Worm (Caenorhabditis elegans) whole organism, young adult: Measurements from ENCODE around the gene abhd-12.

Experiments used
- F52B5.7 ChIP-seq: sonication (generic microtip); optimal IDR thresholded peaks from 2 replicates; lab custom pipeline; 2016; ENCODE audit warnings: mild to moderate bottlenecking, missing genetic modification characterization, missing compliant biosample characterization
- F57C9.4 ChIP-seq: sonication (generic microtip); optimal IDR thresholded peaks from 2 replicates; lab custom pipeline; 2017; ENCODE audit warnings: mild to moderate bottlenecking, missing genetic modification characterization, missing compliant biosample characterization
- Y56A3A.18 ChIP-seq: fragments of 200-800 bp; sonication (Bioruptor generic); IDR thresholded peaks from 2 replicates; pipeline ENCODE4 v1.3.6; 2022; ENCODE audit warnings: missing genetic modification reagents, missing genetic modification characterization, missing compliant biosample characterization
- Y79H2A.3 ChIP-seq: fragments of 200-800 bp; sonication (Bioruptor generic); conservative IDR thresholded peaks from 2 replicates; pipeline ENCODE4 v1.3.6; 2022; ENCODE audit warnings: missing genetic modification reagents, missing genetic modification characterization, missing compliant biosample characterization
- athp-1 ChIP-seq: sonication (generic microtip); optimal IDR thresholded peaks from 2 replicates; lab custom pipeline; 2017; ENCODE audit warnings: mild to moderate bottlenecking, missing genetic modification characterization, missing compliant biosample characterization
- bed-1 ChIP-seq: fragments of 200-800 bp; sonication (Bioruptor generic); IDR thresholded peaks from 2 replicates; pipeline ENCODE4 v1.3.6; 2022; ENCODE audit warnings: missing genetic modification reagents, missing genetic modification characterization, missing compliant biosample characterization
- ccch-3 ChIP-seq: fragments of 200-800 bp; sonication (Bioruptor generic); optimal IDR thresholded peaks from 2 replicates; lab custom pipeline; 2018; ENCODE audit warnings: mild to moderate bottlenecking, missing genetic modification characterization, missing compliant biosample characterization
- chd-7 ChIP-seq: sonication (generic microtip); optimal IDR thresholded peaks from 2 replicates; lab custom pipeline; 2016; ENCODE audit warnings: mild to moderate bottlenecking, missing genetic modification characterization, moderate library complexity, missing compliant biosample characterization
- gei-17 ChIP-seq: fragments of 200-800 bp; sonication (Bioruptor generic); optimal IDR thresholded peaks from 2 replicates; lab custom pipeline; 2018; ENCODE audit warnings: mild to moderate bottlenecking, missing genetic modification characterization, missing compliant biosample characterization
- him-1 ChIP-seq: sonication (generic microtip); optimal IDR thresholded peaks from 2 replicates; lab custom pipeline; 2016; ENCODE audit warnings: missing genotype, missing genetic modification reagents, missing genetic modification characterization, missing compliant biosample characterization
- hlh-26 ChIP-seq: fragments of 200-800 bp; sonication (Bioruptor generic); conservative IDR thresholded peaks from 2 replicates; pipeline ENCODE4 v1.3.6; 2022; ENCODE audit warnings: missing genetic modification reagents, missing genetic modification characterization, missing compliant biosample characterization
- lin-26 ChIP-seq: fragments of 200-800 bp; sonication (Bioruptor generic); IDR thresholded peaks from 2 replicates; pipeline ENCODE4 v1.3.6; 2022; ENCODE audit warnings: missing genetic modification reagents, missing genetic modification characterization, missing compliant biosample characterization
- lin-54 ChIP-seq: fragments of 200-800 bp; sonication (Bioruptor generic); optimal IDR thresholded peaks from 2 replicates; lab custom pipeline; 2018; ENCODE audit warnings: mild to moderate bottlenecking, missing genetic modification characterization, missing compliant biosample characterization
- madf-10 ChIP-seq: sonication (generic microtip); optimal IDR thresholded peaks from 2 replicates; lab custom pipeline; 2016; ENCODE audit warnings: mild to moderate bottlenecking, missing genetic modification characterization, missing compliant biosample characterization
- mxl-1 ChIP-seq: sonication (generic microtip); optimal IDR thresholded peaks from 2 replicates; lab custom pipeline; 2016; ENCODE audit warnings: missing genetic modification characterization, missing compliant biosample characterization
- nhr-27 ChIP-seq: fragments of 200-800 bp; sonication (Bioruptor generic); optimal IDR thresholded peaks from 2 replicates; lab custom pipeline; 2018; ENCODE audit warnings: mild to moderate bottlenecking, missing genetic modification characterization, moderate library complexity, missing compliant biosample characterization
- repo-1 ChIP-seq: sonication (generic microtip); optimal IDR thresholded peaks from 2 replicates; lab custom pipeline; 2017; ENCODE audit warnings: mild to moderate bottlenecking, missing genetic modification characterization, missing compliant biosample characterization
- snpc-1.3 ChIP-seq: sonication (generic microtip); optimal IDR thresholded peaks from 2 replicates; lab custom pipeline; 2017; ENCODE audit warnings: missing genetic modification characterization, mild to moderate bottlenecking, missing compliant biosample characterization, antibody characterized with exemption, moderate library complexity, missing genotype, missing genetic modification reagents; ENCODE audit not compliant: insufficient read depth
- zim-3 ChIP-seq: sonication (generic microtip); optimal IDR thresholded peaks from 2 replicates; lab custom pipeline; 2017; ENCODE audit warnings: mild to moderate bottlenecking, missing genetic modification characterization, moderate library complexity, missing compliant biosample characterization
- ztf-18 ChIP-seq: sonication (generic microtip); optimal IDR thresholded peaks from 2 replicates; lab custom pipeline; 2016; ENCODE audit warnings: missing genotype, mild to moderate bottlenecking, missing genetic modification characterization, missing compliant biosample characterization

The abhd-12 gene

ce11 chrV:8034811-8035210 is 51.1 kb downstream of the abhd-12 start, which contains the start of gene algn-12:
Gene algn-12, plus strand, starts transcription at chrV:8035111.
- no peak for TF ChIP-seq hlh-26 (GFP tag; lab: Robert Waterston, UW)
- no peak for TF ChIP-seq nhr-27 (tag; lab: Kevin White, UChicago)
- TF ChIP-seq Y79H2A.3 (GFP tag; lab: Robert Waterston, UW) = no peak
- TF ChIP-seq madf-10 (tag; lab: Kevin White, UChicago) = no peak
- TF ChIP-seq mxl-1 (tag; lab: Kevin White, UChicago) = no peak
- no peak for TF ChIP-seq zim-3 (tag; lab: Kevin White, UChicago)
- no peak for TF ChIP-seq athp-1 (tag; lab: Kevin White, UChicago)
- no peak for TF ChIP-seq ztf-18 (tag; lab: Kevin White, UChicago)
- TF ChIP-seq gei-17 (GFP tag; lab: Kevin White, UChicago) = no peak
- no peak for TF ChIP-seq F57C9.4 (tag; lab: Kevin White, UChicago)
- TF ChIP-seq repo-1 (tag; lab: Kevin White, UChicago) = no peak
- no peak for TF ChIP-seq bed-1 (GFP tag; lab: Robert Waterston, UW)
- no peak for TF ChIP-seq F52B5.7 (tag; lab: Kevin White, UChicago)
- no peak for TF ChIP-seq him-1
- TF ChIP-seq Y56A3A.18 (GFP tag; lab: Robert Waterston, UW) = no peak
- TF ChIP-seq lin-54 = no peak
- TF ChIP-seq snpc-1.3 = no peak
- TF ChIP-seq ccch-3 (GFP tag; lab: Kevin White, UChicago) = no peak
- TF ChIP-seq chd-7 (tag; lab: Kevin White, UChicago) = no peak
- no peak for TF ChIP-seq lin-26 (GFP tag; lab: Robert Waterston, UW)
